Fruit fly (Drosophila melanogaster): ENCODE results near the gene CG5641.

The CG5641 gene

DNA sequence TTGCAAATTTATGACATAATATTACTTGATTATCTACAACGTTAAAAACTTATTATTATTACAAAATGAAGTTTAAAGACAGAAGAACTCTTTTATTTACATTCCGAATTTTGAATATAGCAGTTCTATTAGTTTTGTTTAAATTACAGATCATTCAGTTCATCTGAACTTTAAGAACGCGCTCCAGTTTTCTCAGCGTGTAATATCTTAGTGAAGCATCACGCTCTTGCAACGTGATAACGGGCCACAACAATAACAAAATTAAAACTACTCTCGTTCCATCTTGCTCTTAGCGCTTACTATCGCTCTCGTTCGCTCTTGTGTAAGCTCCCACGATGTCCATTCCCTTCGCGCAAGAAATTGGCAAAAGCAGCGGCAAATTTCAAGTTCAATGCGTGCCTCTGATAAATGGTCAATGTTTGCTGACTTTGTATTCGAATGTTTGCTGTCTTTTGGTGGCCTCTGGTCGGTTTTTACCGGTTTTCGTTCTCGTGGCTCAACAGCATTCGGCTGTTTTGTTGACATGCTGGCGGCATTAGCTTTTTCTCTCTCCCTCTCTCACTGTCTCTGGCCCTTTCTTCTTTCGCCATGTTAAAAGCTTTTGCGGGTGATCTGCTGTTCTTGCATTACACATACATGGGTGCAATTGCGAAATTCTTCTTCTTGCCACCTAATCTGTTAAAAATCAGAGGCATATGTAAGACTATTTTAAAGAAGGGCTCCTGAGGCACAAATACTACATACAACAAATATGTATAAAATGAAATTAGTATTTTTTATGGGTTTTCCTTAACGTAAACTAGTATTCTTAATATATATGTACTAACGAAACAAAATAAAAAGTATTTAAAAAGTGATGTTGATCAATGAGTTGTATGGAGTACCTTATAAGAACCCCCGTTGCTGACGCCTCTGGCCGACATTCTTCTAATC lies 13.8 kb upstream of the CG5641 start:
- TF ChIP-seq noc (tag; optimal IDR thresholded peaks at IDR 0.05): peak; percentile 92

- peak; percentile 33 for TF ChIP-seq noc (tag; optimal IDR thresholded peaks at IDR 0.05)
Observed at dm6 chr3R:12441008-12441606, 12.0 kb upstream of the CG5641 start.

- no peak for TF ChIP-seq noc (tag; optimal IDR thresholded peaks at IDR 0.05)
Observed at dm6 chr3R:12439401-12440143, 10.5 kb upstream of the CG5641 start, which contains the start of gene Desat1. Desat1 (plus strand) TSS chr3R:12439600.

- no peak for TF ChIP-seq noc (tag; optimal IDR thresholded peaks at IDR 0.05)
Observed at dm6 chr3R:12439039-12439400, 9.9 kb upstream of the CG5641 start, which contains the start of the genes CG17207 and CG46427. CG17207 (minus strand) TSS chr3R:12439139. CG46427 (minus strand) TSS chr3R:12439139.

dm6 chr3R:12435948-12436347 lies 6.9 kb upstream of the CG5641 start, which contains the start of gene Desat2:
Desat2 (plus strand) TSS chr3R:12436248.
- TF ChIP-seq noc (tag; optimal IDR thresholded peaks at IDR 0.05): no peak

DNA sequence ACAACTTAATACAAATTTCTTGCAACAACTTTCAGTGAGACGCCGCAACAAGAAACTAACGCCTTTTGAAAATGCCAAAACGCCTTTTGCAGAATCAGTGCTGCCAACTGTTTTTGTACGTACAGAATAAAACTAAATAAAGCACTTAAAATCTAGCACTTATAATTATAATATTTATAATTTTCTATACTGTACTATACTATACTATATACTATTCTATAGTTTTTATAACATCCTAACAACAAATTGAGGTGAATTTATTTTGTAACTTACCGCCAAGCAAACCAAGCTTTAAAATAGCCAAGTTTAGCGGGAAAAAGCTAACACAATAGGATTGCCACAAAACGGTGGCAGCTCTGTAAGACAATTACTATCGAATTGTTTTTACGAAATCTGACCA lies 4.7 kb upstream of the CG5641 start, which contains the start of the genes Aos1 and Srlp:
Gene Aos1, minus strand, starts transcription at position 59 of the 400 bp plus-strand sequence.
Gene Srlp, plus strand, starts transcription at position 335 of the 400 bp plus-strand sequence.
- peak; percentile 65 for TF ChIP-seq noc (tag; optimal IDR thresholded peaks at IDR 0.05)

- no peak for TF ChIP-seq noc (tag; optimal IDR thresholded peaks at IDR 0.05)
Observed at dm6 chr3R:12431030-12431489, 2.0 kb upstream of the CG5641 start, which contains the start of gene Prosalpha2. Prosalpha2 (plus strand) TSS chr3R:12431321.

DNA sequence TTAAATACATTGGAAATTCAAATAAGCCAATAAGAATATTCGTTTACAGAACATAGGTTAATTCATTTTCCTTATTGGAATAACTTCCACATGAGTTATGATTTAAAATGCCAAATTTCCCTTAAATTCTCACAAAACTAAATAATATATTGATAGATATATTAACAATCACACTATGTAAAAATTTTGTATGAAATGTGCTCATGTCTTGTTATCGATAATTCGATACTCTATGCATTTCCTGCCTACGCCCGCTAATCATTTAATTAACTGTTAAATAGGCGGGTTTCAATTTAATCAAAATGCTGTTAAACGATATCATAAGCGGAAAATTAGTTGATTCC lies 2.8 kb downstream of the CG5641 start, which contains the start of gene NANS:
Gene NANS, plus strand, starts transcription at position 269 of the 344 bp plus-strand sequence.
- no peak for TF ChIP-seq noc (tag; optimal IDR thresholded peaks at IDR 0.05)

dm6 chr3R:12425510-12426309 lies 3.4 kb downstream of the CG5641 start, which contains the start of gene Pp1-87B:
Pp1-87B (minus strand) TSS chr3R:12425917.
- TF ChIP-seq noc (tag; optimal IDR thresholded peaks at IDR 0.05): no peak

dm6 chr3R:12423997-12424396 lies 5.1 kb downstream of the CG5641 start:
- no peak for TF ChIP-seq noc (tag; optimal IDR thresholded peaks at IDR 0.05)

- TF ChIP-seq noc (tag; optimal IDR thresholded peaks at IDR 0.05): no peak
Observed at dm6 chr3R:12422379-12422975, 6.6 kb downstream of the CG5641 start, which contains the start of the genes Scgbeta and CG17202. Scgbeta (minus strand) TSS chr3R:12422429. CG17202 (plus strand) TSS chr3R:12422768.

- TF ChIP-seq noc (tag; optimal IDR thresholded peaks at IDR 0.05): no peak
Observed at dm6 chr3R:12413274-12413958, 15.7 kb downstream of the CG5641 start, which contains the start of the genes Dip-C and pps. Dip-C (minus strand) TSS chr3R:12413759. pps (plus strand) TSS chr3R:12413828.

dm6 chr3R:12411449-12411848 lies 17.6 kb downstream of the CG5641 start:
- peak; percentile 63 for TF ChIP-seq noc (tag; optimal IDR thresholded peaks at IDR 0.05)
